Fruit fly (Drosophila melanogaster) whole organism, embryonic: Measurements from ENCODE around the gene CG42487.

Source experiments
- BEAF-32 ChIP-seq: fragments of 200-800 bp; sonication (Bioruptor generic); optimal IDR thresholded peaks from 3 replicates; lab custom pipeline; 2017; ENCODE audit warnings: missing biosample characterization, missing genetic modification characterization, mild to moderate bottlenecking, moderate library complexity, missing genetic modification reagents
- Bgb ChIP-seq: fragments of 200-800 bp; sonication (Bioruptor generic); IDR thresholded peaks from 2 replicates; pipeline ENCODE4 v1.3.6; 2022; ENCODE audit warnings: missing biosample characterization, missing genetic modification characterization; ENCODE audit not compliant: partially characterized antibody
- CG11247 ChIP-seq: fragments of 200-800 bp; sonication (Bioruptor generic); IDR thresholded peaks from 2 replicates; pipeline ENCODE4 v1.3.6; 2022; ENCODE audit warnings: missing biosample characterization, missing genetic modification characterization
- CG15601 ChIP-seq: fragments of 200-800 bp; sonication (Bioruptor generic); optimal IDR thresholded peaks from 3 replicates; lab custom pipeline; 2019; ENCODE audit warnings: missing biosample characterization, mild to moderate bottlenecking, missing genetic modification characterization, moderate library complexity
- CG17568 ChIP-seq: fragments of 200-800 bp; sonication (Bioruptor generic); optimal IDR thresholded peaks from 2 replicates; lab custom pipeline; 2018; ENCODE audit warnings: missing biosample characterization, mild to moderate bottlenecking, missing genetic modification characterization, moderate library complexity
- CG2116 ChIP-seq: fragments of 200-800 bp; sonication (Bioruptor generic); optimal IDR thresholded peaks from 3 replicates; lab custom pipeline; 2018; ENCODE audit warnings: missing biosample characterization, mild to moderate bottlenecking, missing genetic modification characterization
- CG32532 ChIP-seq: fragments of 200-800 bp; sonication (Bioruptor generic); IDR thresholded peaks from 2 replicates; pipeline ENCODE4 v1.3.6; 2022; ENCODE audit warnings: missing biosample characterization, missing genetic modification characterization
- CG34376 ChIP-seq: fragments of 200-800 bp; sonication (Bioruptor generic); optimal IDR thresholded peaks from 2 replicates; lab custom pipeline; 2018; ENCODE audit warnings: missing biosample characterization, mild to moderate bottlenecking, missing genetic modification characterization
- CG7987 ChIP-seq: fragments of 200-800 bp; sonication (Bioruptor generic); optimal IDR thresholded peaks from 2 replicates; lab custom pipeline; 2018; ENCODE audit warnings: missing biosample characterization, mild to moderate bottlenecking, missing genetic modification characterization, moderate library complexity
- Dp ChIP-seq: fragments of 200-800 bp; sonication (Bioruptor generic); optimal IDR thresholded peaks from 2 replicates; lab custom pipeline; 2018; ENCODE audit warnings: missing biosample characterization, mild to moderate bottlenecking, missing genetic modification characterization, moderate library complexity
- Dref ChIP-seq: fragments of 200-800 bp; sonication (Bioruptor generic); IDR thresholded peaks from 2 replicates; pipeline ENCODE4 v1.3.6; 2022; ENCODE audit warnings: missing biosample characterization, missing genetic modification characterization
- E2f2 ChIP-seq: fragments of 200-800 bp; sonication (Bioruptor generic); IDR thresholded peaks from 2 replicates; pipeline ENCODE4 v1.3.6; 2022; ENCODE audit warnings: missing biosample characterization, missing genetic modification characterization
- MBD-R2 ChIP-seq: fragments of 200-800 bp; sonication (Bioruptor generic); IDR thresholded peaks from 2 replicates; pipeline ENCODE4 v1.3.6; 2022; ENCODE audit warnings: missing biosample characterization, missing genetic modification characterization
- Med ChIP-seq: fragments of 200-800 bp; sonication (Bioruptor generic); peaks from one replicate; lab custom pipeline; 2016; ENCODE audit warnings: missing biosample characterization, missing genetic modification characterization, mild to moderate bottlenecking, inconsistent platforms, moderate library complexity
- Myb ChIP-seq: fragments of 200-800 bp; sonication (Bioruptor generic); optimal IDR thresholded peaks from 2 replicates; lab custom pipeline; 2016; ENCODE audit warnings: missing biosample characterization, missing genetic modification characterization
- Neu2 ChIP-seq: fragments of 200-800 bp; sonication (Bioruptor generic); optimal IDR thresholded peaks from 3 replicates; lab custom pipeline; 2016; ENCODE audit warnings: missing biosample characterization, missing genetic modification characterization, borderline replicate concordance
- Pdp1 ChIP-seq, 2 experiments: fragments of 200-800 bp; sonication (Bioruptor generic); optimal IDR thresholded peaks; 3 replicates each; lab custom pipeline; 2016; ENCODE audit warnings: missing biosample characterization in 2 of 2, missing genetic modification characterization in 2 of 2, mild to moderate bottlenecking in 1 of 2, moderate library complexity in 1 of 2
- Sry-δ ChIP-seq: fragments of 200-800 bp; sonication (Bioruptor generic); optimal IDR thresholded peaks from 2 replicates; lab custom pipeline; 2016; ENCODE audit warnings: missing biosample characterization, missing genetic modification characterization
- amos ChIP-seq: fragments of 200-800 bp; sonication (Bioruptor generic); IDR thresholded peaks from 2 replicates; pipeline ENCODE4 v1.3.6; 2022; ENCODE audit warnings: missing biosample characterization, missing genetic modification characterization; ENCODE audit not compliant: partially characterized antibody
- ato ChIP-seq: fragments of 200-800 bp; sonication (Bioruptor generic); IDR thresholded peaks from 2 replicates; pipeline ENCODE4 v1.3.6; 2022; ENCODE audit warnings: missing biosample characterization, missing genetic modification characterization; ENCODE audit not compliant: partially characterized antibody
- bsh ChIP-seq, 2 experiments: fragments of 200-800 bp; sonication (Bioruptor generic); optimal IDR thresholded peaks; 2 replicates each; lab custom pipeline; 2017 to 2018; ENCODE audit warnings: mild to moderate bottlenecking in 2 of 2, missing biosample characterization in 2 of 2, missing genetic modification characterization in 2 of 2, moderate library complexity in 1 of 2
- ci ChIP-seq: fragments of 200-800 bp; sonication (Bioruptor generic); IDR thresholded peaks from 3 replicates; pipeline ENCODE4 v1.3.6; 2022; ENCODE audit warnings: missing biosample characterization, missing genetic modification characterization
- exex ChIP-seq: fragments of 200-800 bp; sonication (Bioruptor generic); optimal IDR thresholded peaks from 4 replicates; lab custom pipeline; 2018; ENCODE audit warnings: missing biosample characterization, mild to moderate bottlenecking, missing genetic modification characterization, moderate library complexity
- grn ChIP-seq: fragments of 200-800 bp; sonication (Bioruptor generic); optimal IDR thresholded peaks from 3 replicates; lab custom pipeline; 2017; ENCODE audit warnings: missing biosample characterization, missing genetic modification characterization
- inv ChIP-seq: fragments of 200-800 bp; sonication (Bioruptor generic); IDR thresholded peaks from 2 replicates; pipeline ENCODE4 v1.3.6; 2022; ENCODE audit warnings: missing biosample characterization, missing genetic modification characterization; ENCODE audit not compliant: partially characterized antibody
- kni ChIP-seq: fragments of 200-800 bp; sonication (Bioruptor generic); optimal IDR thresholded peaks from 3 replicates; lab custom pipeline; 2017; ENCODE audit warnings: mild to moderate bottlenecking, missing biosample characterization, missing genetic modification reagents, missing genetic modification characterization
- lab ChIP-seq: fragments of 200-800 bp; sonication (Bioruptor generic); optimal IDR thresholded peaks from 3 replicates; lab custom pipeline; 2017; ENCODE audit warnings: missing biosample characterization, missing genetic modification characterization, mild to moderate bottlenecking, moderate library complexity, missing genetic modification reagents
- mirr ChIP-seq: fragments of 200-800 bp; sonication (Bioruptor generic); optimal IDR thresholded peaks from 3 replicates; lab custom pipeline; 2018; ENCODE audit warnings: missing biosample characterization, mild to moderate bottlenecking, missing genetic modification characterization
- nom ChIP-seq: fragments of 200-800 bp; sonication (Bioruptor generic); optimal IDR thresholded peaks from 2 replicates; lab custom pipeline; 2017; ENCODE audit warnings: missing biosample characterization, missing genetic modification characterization, mild to moderate bottlenecking, moderate library complexity, missing genetic modification reagents
- pzg ChIP-seq: fragments of 200-800 bp; sonication (Bioruptor generic); optimal IDR thresholded peaks from 3 replicates; lab custom pipeline; 2018; ENCODE audit warnings: missing biosample characterization, mild to moderate bottlenecking, missing genetic modification characterization, moderate library complexity
- sd ChIP-seq: fragments of 200-800 bp; sonication (Bioruptor generic); optimal IDR thresholded peaks from 3 replicates; lab custom pipeline; 2018; ENCODE audit warnings: missing biosample characterization, mild to moderate bottlenecking, missing genetic modification characterization, moderate library complexity
- sens ChIP-seq: fragments of 200-800 bp; sonication (Bioruptor generic); peaks from one replicate; lab custom pipeline; 2016; ENCODE audit warnings: missing biosample characterization, missing genetic modification characterization
- slou ChIP-seq: fragments of 200-800 bp; sonication (Bioruptor generic); optimal IDR thresholded peaks from 3 replicates; lab custom pipeline; 2016; ENCODE audit warnings: missing biosample characterization, missing genetic modification characterization
- stwl ChIP-seq: fragments of 200-800 bp; sonication (Bioruptor generic); optimal IDR thresholded peaks from 3 replicates; lab custom pipeline; 2018; ENCODE audit warnings: missing biosample characterization, mild to moderate bottlenecking, missing genetic modification characterization, moderate library complexity
- sug ChIP-seq: fragments of 200-800 bp; optimal IDR thresholded peaks from 2 replicates; lab custom pipeline; 2019; ENCODE audit warnings: missing biosample characterization, mild to moderate bottlenecking, missing genetic modification characterization, moderate library complexity
- tll ChIP-seq, 2 experiments: fragments of 200-800 bp in 1 of 2; fragments of >200 bp in 1 of 2; sonication (Bioruptor generic) in 1 of 2; optimal IDR thresholded peaks; 2 replicates each; lab custom pipeline; 2017 to 2019; ENCODE audit warnings: missing biosample characterization in 2 of 2, missing genetic modification characterization in 2 of 2, mild to moderate bottlenecking in 1 of 2, moderate library complexity in 1 of 2
- trem ChIP-seq: fragments of 200-800 bp; optimal IDR thresholded peaks from 3 replicates; lab custom pipeline; 2019; ENCODE audit warnings: missing biosample characterization, mild to moderate bottlenecking, missing genetic modification characterization, moderate library complexity
- twi ChIP-seq: fragments of 200-800 bp; optimal IDR thresholded peaks from 2 replicates; lab custom pipeline; 2019; ENCODE audit warnings: missing biosample characterization, mild to moderate bottlenecking, missing genetic modification characterization, moderate library complexity
- wek ChIP-seq: fragments of 200-800 bp; sonication (Bioruptor generic); optimal IDR thresholded peaks from 3 replicates; lab custom pipeline; 2018; ENCODE audit warnings: missing biosample characterization, mild to moderate bottlenecking, missing genetic modification characterization, moderate library complexity
- zen ChIP-seq: fragments of 200-800 bp; sonication (Bioruptor generic); optimal IDR thresholded peaks from 3 replicates; lab custom pipeline; 2018; ENCODE audit warnings: missing biosample characterization, mild to moderate bottlenecking, missing genetic modification characterization, moderate library complexity

CG42487 gene

dm6 chr3R:27937752-27938694, 21.0 kb downstream of the CG42487 start, which contains the start of the genes NSD and BOD1 (continued):
- TF ChIP-seq CG17568 = no peak
- TF ChIP-seq wek (GFP tag; lab: Kevin White, UChicago) = no peak
- TF ChIP-seq lab (GFP tag; lab: Kevin White, UChicago) = peak; percentile 42

dm6 chr3R:27931461-27931860, 27.6 kb downstream of the CG42487 start:
- peak; percentile 31 for TF ChIP-seq Neu2 (GFP tag; lab: Kevin White, UChicago)
- TF ChIP-seq twi (tag; lab: Kevin White, UChicago) = peak; percentile 44
- no peak for TF ChIP-seq CG32532 (GFP tag; lab: Robert Waterston, UW)
- peak in 1 of 2 experiments; percentile 52 for TF ChIP-seq tll (GFP tag; optimal IDR thresholded peaks at IDR 0.05; lab: Kevin White, UChicago)
- peak; percentile 98 for TF ChIP-seq zen (tag; lab: Kevin White, UChicago)

dm6 chr3R:27928984-27929924, 29.8 kb downstream of the CG42487 start:
- TF ChIP-seq sens (GFP tag; lab: Kevin White, UChicago) (peak; percentile 56), Bgb (GFP tag; lab: Robert Waterston, UW) (0 out of 2 replicates have a peak, but pooled peaks have one; percentile 12), amos (GFP tag; lab: Robert Waterston, UW) (0 out of 2 replicates have a peak, but pooled peaks have one; percentile 9), Sry-δ (GFP tag; lab: Kevin White, UChicago) (peak; percentile 12), exex (tag; lab: Kevin White, UChicago) (peak; percentile 91), MBD-R2 (0 out of 2 replicates have a peak, but pooled peaks have one; percentile 25), ato (no peak), mirr (peak; percentile 33), Dref (GFP tag; lab: Robert Waterston, UW) (peak; percentile 59), Dp (GFP tag; lab: Kevin White, UChicago) (peak; percentile 53), ci (peak; percentile 47; the same call in 1 of the 3 replicates), slou (GFP tag; lab: Kevin White, UChicago) (no peak), grn (GFP tag; lab: Kevin White, UChicago) (peak; percentile 65), sd (no peak), Pdp1 (GFP tag; optimal IDR thresholded peaks at IDR 0.05; lab: Kevin White, UChicago) (peak in 1 of 2 experiments; percentile 75), pzg (GFP tag; lab: Kevin White, UChicago) (peak; percentile 20), CG2116 (peak; percentile 59), Myb (GFP tag; lab: Kevin White, UChicago) (peak; percentile 29), E2f2 (GFP tag; lab: Robert Waterston, UW) (peak; percentile 53), inv (GFP tag; lab: Robert Waterston, UW) (no peak), CG11247 (GFP tag; lab: Robert Waterston, UW) (no peak), nom (GFP tag; lab: Kevin White, UChicago) (peak; percentile 31), kni (GFP tag; lab: Kevin White, UChicago) (no peak), trem (tag; lab: Kevin White, UChicago) (peak; percentile 52), sug (tag; lab: Kevin White, UChicago) (peak; percentile 94), CG15601 (tag; lab: Kevin White, UChicago) (no peak), Med (peak; percentile 36), bsh (GFP tag; optimal IDR thresholded peaks at IDR 0.05; lab: Kevin White, UChicago) (no peak), stwl (tag; lab: Kevin White, UChicago) (peak; percentile 54), CG34376 (GFP tag; lab: Kevin White, UChicago) (peak; percentile 63), CG7987 (GFP tag; lab: Kevin White, UChicago) (peak; percentile 21), BEAF-32 (GFP tag; lab: Kevin White, UChicago) (peak; percentile 34)
